Worm (Caenorhabditis elegans): ENCODE data around the gene nlp-45.

ce11 chrX:2364703-2365299 is 26.7 kb upstream of the nlp-45 start:
- TF ChIP-seq flt-1 (GFP tag; IDR thresholded peaks at IDR 0.05) (no peak), ztf-29 (GFP tag; IDR thresholded peaks at IDR 0.05) (no peak), T22C8.4 (GFP tag; IDR thresholded peaks at IDR 0.05) (no peak), tab-1 (GFP tag; IDR thresholded peaks at IDR 0.05) (no peak), med-1 (GFP tag; optimal IDR thresholded peaks at IDR 0.05; ENCODE audit: insufficient read depth) (no peak), ztf-23 (GFP tag; IDR thresholded peaks at IDR 0.05) (no peak), cog-1 (tag; optimal IDR thresholded peaks at IDR 0.05) (no peak), klf-2 (GFP tag; conservative IDR thresholded peaks at IDR 0.05) (no peak)

All from whole organism, midembryonic.